Fruit fly (Drosophila melanogaster) whole organism, embryonic: ENCODE measurements around the gene CG12516.

Experiments
- Adf1 ChIP-seq: fragments of 200-800 bp; sonication (Bioruptor generic); IDR thresholded peaks from 2 replicates; pipeline ENCODE4 v1.3.6; 2022; ENCODE audit warnings: missing biosample characterization, missing genetic modification characterization
- Awh ChIP-seq: fragments of 200-800 bp; sonication (Bioruptor generic); IDR thresholded peaks from 2 replicates; pipeline ENCODE4, ENCODE4 v1.3.6; 2022; ENCODE audit warnings: missing biosample characterization, missing genetic modification characterization
- CG10147 ChIP-seq: fragments of 200-800 bp; sonication (Bioruptor generic); optimal IDR thresholded peaks from 2 replicates; lab custom pipeline; 2019; ENCODE audit warnings: missing biosample characterization, mild to moderate bottlenecking, missing genetic modification characterization, moderate library complexity
- CG1024 ChIP-seq: fragments of 200-800 bp; sonication (Bioruptor generic); IDR thresholded peaks from 2 replicates; pipeline ENCODE4 v1.3.6; 2022; ENCODE audit warnings: missing biosample characterization, missing genetic modification characterization
- CG11456 ChIP-seq: fragments of 200-800 bp; sonication (Bioruptor generic); IDR thresholded peaks from 3 replicates; pipeline ENCODE4 v1.3.6; 2022; ENCODE audit warnings: missing biosample characterization, missing genetic modification characterization
- CG11504 ChIP-seq: fragments of 200-800 bp; sonication (Bioruptor generic); optimal IDR thresholded peaks from 3 replicates; lab custom pipeline; 2019; ENCODE audit warnings: missing biosample characterization, mild to moderate bottlenecking, missing genetic modification characterization, moderate library complexity
- CG14965 ChIP-seq: fragments of 200-800 bp; sonication (Bioruptor generic); optimal IDR thresholded peaks from 2 replicates; lab custom pipeline; 2016; ENCODE audit warnings: missing biosample characterization, missing genetic modification characterization, borderline replicate concordance
- CG1602 ChIP-seq: fragments of 200-800 bp; sonication (Bioruptor generic); optimal IDR thresholded peaks from 3 replicates; lab custom pipeline; 2016; ENCODE audit warnings: missing biosample characterization, missing genetic modification characterization
- CG1603 ChIP-seq: fragments of 200-800 bp; sonication (Bioruptor generic); optimal IDR thresholded peaks from 2 replicates; lab custom pipeline; 2019; ENCODE audit warnings: missing biosample characterization, mild to moderate bottlenecking, missing genetic modification characterization, moderate library complexity
- CG1792 ChIP-seq: fragments of 200-800 bp; sonication (Bioruptor generic); optimal IDR thresholded peaks from 2 replicates; lab custom pipeline; 2016; ENCODE audit warnings: missing biosample characterization, missing genetic modification characterization
- CG2678 ChIP-seq: fragments of 200-800 bp; sonication (Bioruptor generic); optimal IDR thresholded peaks from 3 replicates; lab custom pipeline; 2019; ENCODE audit warnings: missing biosample characterization, mild to moderate bottlenecking, missing genetic modification characterization, moderate library complexity
- CG32772 ChIP-seq: fragments of 200-800 bp; sonication (Bioruptor generic); IDR thresholded peaks from 2 replicates; pipeline ENCODE4 v1.3.6; 2022; ENCODE audit warnings: missing biosample characterization, missing genetic modification characterization
- CG5180 ChIP-seq: fragments of 200-800 bp; sonication (Bioruptor generic); optimal IDR thresholded peaks from 3 replicates; lab custom pipeline; 2017; ENCODE audit warnings: missing biosample characterization, missing genetic modification characterization, mild to moderate bottlenecking, moderate library complexity, missing genetic modification reagents
- CG6689 ChIP-seq: fragments of 200-800 bp; sonication (Bioruptor generic); IDR thresholded peaks from 2 replicates; pipeline ENCODE4 v1.3.6; 2022; ENCODE audit warnings: missing biosample characterization, missing genetic modification characterization
- CG6791 ChIP-seq: fragments of 200-800 bp; sonication (Bioruptor generic); IDR thresholded peaks from 3 replicates; pipeline ENCODE4 v1.3.6; 2022; ENCODE audit warnings: missing biosample characterization, missing genetic modification characterization; ENCODE audit not compliant: partially characterized antibody
- CG9932 ChIP-seq: fragments of 200-800 bp; sonication (Bioruptor generic); IDR thresholded peaks from 2 replicates; pipeline ENCODE4 v1.3.6; 2022; ENCODE audit warnings: missing biosample characterization, missing genetic modification characterization
- CHES-1-like ChIP-seq: fragments of 200-800 bp; sonication (Bioruptor generic); optimal IDR thresholded peaks from 2 replicates; lab custom pipeline; 2016; ENCODE audit warnings: missing biosample characterization, missing genetic modification characterization
- D ChIP-seq, 2 experiments: fragments of 200-800 bp in 1 of 2; fragments of >200 bp in 1 of 2; sonication (Bioruptor generic) in 1 of 2; optimal IDR thresholded peaks; 2 replicates in 1 of 2; 3 replicates in 1 of 2; lab custom pipeline; 2017; ENCODE audit warnings: mild to moderate bottlenecking in 1 of 2, missing biosample characterization in 1 of 2, missing genetic modification characterization in 1 of 2, missing genetic modification reagents in 1 of 2
- Dp ChIP-seq: fragments of 200-800 bp; sonication (Bioruptor generic); optimal IDR thresholded peaks from 2 replicates; lab custom pipeline; 2018; ENCODE audit warnings: missing biosample characterization, mild to moderate bottlenecking, missing genetic modification characterization, moderate library complexity
- GATAe ChIP-seq: fragments of 200-800 bp; sonication (Bioruptor generic); conservative IDR thresholded peaks from 2 replicates; pipeline ENCODE4 v1.3.6; 2022; ENCODE audit warnings: missing biosample characterization, missing genetic modification characterization
- HHEX ChIP-seq: fragments of 200-800 bp; sonication (Bioruptor generic); optimal IDR thresholded peaks from 3 replicates; lab custom pipeline; 2017; ENCODE audit warnings: missing biosample characterization, mild to moderate bottlenecking, missing genetic modification characterization, missing genetic modification reagents
- Hr51 ChIP-seq, 2 experiments: fragments of 200-800 bp; sonication (Bioruptor generic); optimal IDR thresholded peaks; 2 replicates in 1 of 2; 3 replicates in 1 of 2; lab custom pipeline; 2016 to 2018; ENCODE audit warnings: missing biosample characterization in 2 of 2, missing genetic modification characterization in 2 of 2, mild to moderate bottlenecking in 1 of 2, moderate library complexity in 1 of 2
- Hr78 ChIP-seq, 2 experiments: fragments of 200-800 bp in 1 of 2; fragments of >200 bp in 1 of 2; sonication (Bioruptor generic) in 1 of 2; optimal IDR thresholded peaks; 2 replicates each; lab custom pipeline; 2017 to 2019; ENCODE audit warnings: missing biosample characterization in 2 of 2, missing genetic modification characterization in 2 of 2, mild to moderate bottlenecking in 1 of 2, moderate library complexity in 1 of 2
- Jarid2 ChIP-seq: fragments of 200-800 bp; sonication (Bioruptor generic); optimal IDR thresholded peaks from 3 replicates; lab custom pipeline; 2017; ENCODE audit warnings: mild to moderate bottlenecking, missing biosample characterization, missing genetic modification reagents, missing genetic modification characterization
- NfI ChIP-seq: fragments of 200-800 bp; sonication (Bioruptor generic); optimal IDR thresholded peaks from 3 replicates; lab custom pipeline; 2018; ENCODE audit warnings: missing biosample characterization, mild to moderate bottlenecking, missing genetic modification characterization, moderate library complexity
- Sry-β ChIP-seq: fragments of 200-800 bp; sonication (Bioruptor generic); optimal IDR thresholded peaks from 2 replicates; lab custom pipeline; 2018; ENCODE audit warnings: missing biosample characterization, mild to moderate bottlenecking, missing genetic modification characterization, moderate library complexity
- Trl ChIP-seq, 3 experiments: fragments of >200 bp in 2 of 3; fragments of 200-800 bp in 1 of 3; sonication (Bioruptor generic) in 1 of 3; optimal IDR thresholded peaks; 2 replicates in 1 of 3; 3 replicates in 2 of 3; lab custom pipeline; 2016 to 2017; ENCODE audit warnings: missing biosample characterization in 1 of 3, missing genetic modification characterization in 1 of 3
- Vsx1 ChIP-seq: fragments of 200-800 bp; sonication (Bioruptor generic); optimal IDR thresholded peaks from 2 replicates; lab custom pipeline; 2017; ENCODE audit warnings: missing biosample characterization, mild to moderate bottlenecking, missing genetic modification characterization, missing genetic modification reagents
- cad ChIP-seq: fragments of >200 bp; optimal IDR thresholded peaks from 2 replicates; lab custom pipeline; 2017; ENCODE audit warnings: missing biosample characterization, missing genetic modification characterization
- cato ChIP-seq: fragments of 200-800 bp; sonication (Bioruptor generic); optimal IDR thresholded peaks from 2 replicates; lab custom pipeline; 2016; ENCODE audit warnings: missing biosample characterization, missing genetic modification characterization, borderline replicate concordance
- dm ChIP-seq: fragments of 200-800 bp; sonication (Bioruptor generic); optimal IDR thresholded peaks from 3 replicates; lab custom pipeline; 2016; ENCODE audit warnings: missing biosample characterization, missing genetic modification characterization
- emc ChIP-seq: fragments of 200-800 bp; sonication (Bioruptor generic); optimal IDR thresholded peaks from 2 replicates; lab custom pipeline; 2016; ENCODE audit warnings: missing biosample characterization, missing genetic modification characterization
- ems ChIP-seq: fragments of 200-800 bp; sonication (Bioruptor generic); optimal IDR thresholded peaks from 3 replicates; lab custom pipeline; 2016; ENCODE audit warnings: missing biosample characterization, missing genetic modification characterization
- en ChIP-seq: fragments of 200-800 bp; sonication (Bioruptor generic); optimal IDR thresholded peaks from 2 replicates; lab custom pipeline; 2016; ENCODE audit warnings: missing biosample characterization, missing genetic modification characterization
- ewg ChIP-seq: fragments of 200-800 bp; sonication (Bioruptor generic); optimal IDR thresholded peaks from 3 replicates; lab custom pipeline; 2017; ENCODE audit warnings: mild to moderate bottlenecking, missing biosample characterization, missing genetic modification reagents, missing genetic modification characterization
- gcm ChIP-seq: fragments of 200-800 bp; sonication (Bioruptor generic); optimal IDR thresholded peaks from 2 replicates; lab custom pipeline; 2019; ENCODE audit warnings: missing biosample characterization, mild to moderate bottlenecking, missing genetic modification characterization, moderate library complexity
- gem ChIP-seq: fragments of 200-800 bp; sonication (Bioruptor generic); optimal IDR thresholded peaks from 2 replicates; lab custom pipeline; 2019; ENCODE audit warnings: missing biosample characterization, mild to moderate bottlenecking, missing genetic modification characterization, moderate library complexity
- inv ChIP-seq: fragments of 200-800 bp; sonication (Bioruptor generic); IDR thresholded peaks from 2 replicates; pipeline ENCODE4 v1.3.6; 2022; ENCODE audit warnings: missing biosample characterization, missing genetic modification characterization; ENCODE audit not compliant: partially characterized antibody
- prd ChIP-seq, 3 experiments: fragments of >200 bp in 2 of 3; fragments of 200-800 bp in 1 of 3; sonication (Bioruptor generic) in 1 of 3; optimal IDR thresholded peaks in 2 of 3; IDR thresholded peaks in 1 of 3; 2 replicates in 2 of 3; 3 replicates in 1 of 3; pipeline versions ENCODE4 v1.3.6 to Lab custom; 2017 to 2022; ENCODE audit warnings: missing biosample characterization in 1 of 3, missing genetic modification characterization in 1 of 3
- pros ChIP-seq: fragments of 200-800 bp; sonication (Bioruptor generic); optimal IDR thresholded peaks from 3 replicates; lab custom pipeline; 2019; ENCODE audit warnings: missing biosample characterization, mild to moderate bottlenecking, missing genetic modification characterization, moderate library complexity
- pzg ChIP-seq: fragments of 200-800 bp; sonication (Bioruptor generic); optimal IDR thresholded peaks from 3 replicates; lab custom pipeline; 2018; ENCODE audit warnings: missing biosample characterization, mild to moderate bottlenecking, missing genetic modification characterization, moderate library complexity
- row ChIP-seq: fragments of 200-800 bp; sonication (Bioruptor generic); IDR thresholded peaks from 3 replicates; pipeline ENCODE4 v1.3.6; 2022; ENCODE audit warnings: missing biosample characterization, missing genetic modification characterization
- sna ChIP-seq: fragments of 200-800 bp; sonication (Bioruptor generic); IDR thresholded peaks from 2 replicates; pipeline ENCODE4 v1.3.6; 2022; ENCODE audit warnings: missing biosample characterization, missing genetic modification characterization; ENCODE audit not compliant: partially characterized antibody
- so ChIP-seq: fragments of 200-800 bp; sonication (Bioruptor generic); IDR thresholded peaks from 3 replicates; pipeline ENCODE4 v1.3.6; 2022; ENCODE audit warnings: missing biosample characterization, missing genetic modification characterization
- sqz ChIP-seq: fragments of 200-800 bp; sonication (Bioruptor generic); optimal IDR thresholded peaks from 3 replicates; lab custom pipeline; 2018; ENCODE audit warnings: missing biosample characterization, mild to moderate bottlenecking, missing genetic modification characterization
- stwl ChIP-seq: fragments of 200-800 bp; sonication (Bioruptor generic); optimal IDR thresholded peaks from 3 replicates; lab custom pipeline; 2018; ENCODE audit warnings: missing biosample characterization, mild to moderate bottlenecking, missing genetic modification characterization, moderate library complexity
- z ChIP-seq: fragments of 200-800 bp; sonication (Bioruptor generic); IDR thresholded peaks from 3 replicates; pipeline ENCODE4 v1.3.6; 2022; ENCODE audit warnings: missing biosample characterization, missing genetic modification characterization

CG12516 gene

dm6 chr3R:28307926-28308746 is 3.7 kb upstream of the CG12516 start (continued):
- TF ChIP-seq ems (GFP tag; lab: Kevin White, UChicago) (no peak), Dp (GFP tag; lab: Kevin White, UChicago) (no peak), Trl (optimal IDR thresholded peaks at IDR 0.05; lab: Kevin White, UChicago) (no peak), Trl (GFP tag; optimal IDR thresholded peaks at IDR 0.05; lab: Kevin White, UChicago) (no peak), CG10147 (GFP tag; lab: Kevin White, UChicago) (no peak), Hr78 (GFP tag; optimal IDR thresholded peaks at IDR 0.05; lab: Kevin White, UChicago) (no peak), dm (GFP tag; lab: Kevin White, UChicago) (no peak), CG6791 (GFP tag; lab: Robert Waterston, UW) (no peak), cato (GFP tag; lab: Kevin White, UChicago) (no peak), Vsx1 (GFP tag; lab: Kevin White, UChicago) (no peak), CG14965 (GFP tag; lab: Kevin White, UChicago) (no peak), Sry-β (no peak), pzg (no peak), GATAe (GFP tag; lab: Robert Waterston, UW) (no peak), CG32772 (GFP tag; lab: Robert Waterston, UW) (no peak), cad (GFP tag; lab: Kevin White, UChicago) (no peak), Awh (GFP tag; lab: Robert Waterston, UW) (no peak), pros (GFP tag; lab: Kevin White, UChicago) (no peak), inv (GFP tag; lab: Robert Waterston, UW) (no peak), CG1024 (GFP tag; lab: Robert Waterston, UW) (no peak), emc (GFP tag; lab: Kevin White, UChicago) (no peak), CHES-1-like (GFP tag; lab: Kevin White, UChicago) (no peak), CG9932 (GFP tag; lab: Robert Waterston, UW) (no peak), en (GFP tag; lab: Kevin White, UChicago) (no peak), NfI (GFP tag; lab: Kevin White, UChicago) (no peak), CG1792 (GFP tag; lab: Kevin White, UChicago) (no peak), gcm (GFP tag; lab: Kevin White, UChicago) (no peak), CG1602 (no peak), ewg (no peak), gem (tag; lab: Kevin White, UChicago) (peak; percentile 1), Hr51 (GFP tag; optimal IDR thresholded peaks at IDR 0.05; lab: Kevin White, UChicago) (no peak), sna (GFP tag; lab: Robert Waterston, UW) (no peak), prd (optimal IDR thresholded peaks at IDR 0.05; lab: Kevin White, UChicago) (no peak), prd (GFP tag; IDR thresholded peaks at IDR 0.05; lab: Robert Waterston, UW) (0 out of 3 replicates have a peak, but pooled peaks have one; percentile 19), z (peak; percentile 58; the same call in 1 of the 3 replicates), CG11456 (GFP tag; lab: Robert Waterston, UW) (0 out of 3 replicates have a peak, but pooled peaks have one; percentile 27)

DNA sequence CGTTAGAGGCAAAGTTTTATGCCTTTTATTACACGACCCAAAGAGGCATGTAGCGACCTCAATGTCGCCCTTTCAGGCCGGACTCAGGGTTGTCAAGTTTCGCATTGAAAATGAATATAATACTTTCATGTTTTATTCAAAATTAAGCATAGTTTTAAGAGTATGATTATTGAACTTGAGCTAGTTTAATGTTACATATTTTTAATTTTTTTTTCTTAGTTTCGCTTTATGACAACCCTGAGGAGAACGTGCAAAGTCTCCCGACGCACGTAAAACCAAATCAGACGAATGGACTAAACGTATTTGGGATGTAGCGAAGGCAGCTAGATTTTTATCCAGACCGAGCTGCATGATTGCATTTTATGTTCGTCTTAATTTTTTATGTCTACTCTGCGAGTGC is 1.6 kb upstream of the CG12516 start:
- TF ChIP-seq CG1603 = no peak
- no peak for TF ChIP-seq Adf1 (GFP tag; lab: Robert Waterston, UW)
- peak; percentile 28; the same call in 1 of the 3 replicates for TF ChIP-seq row (GFP tag; lab: Robert Waterston, UW)
- TF ChIP-seq CG6689 (GFP tag; lab: Robert Waterston, UW) = no peak
- no peak for TF ChIP-seq so (GFP tag; lab: Robert Waterston, UW)
- TF ChIP-seq D (optimal IDR thresholded peaks at IDR 0.05; lab: Kevin White, UChicago) = no peak
- no peak for TF ChIP-seq D (GFP tag; optimal IDR thresholded peaks at IDR 0.05; lab: Kevin White, UChicago)
- no peak for TF ChIP-seq stwl (tag; lab: Kevin White, UChicago)
- no peak for TF ChIP-seq CG5180 (GFP tag; lab: Kevin White, UChicago)
- no peak for TF ChIP-seq HHEX (GFP tag; lab: Kevin White, UChicago)
- peak; percentile 38 for TF ChIP-seq CG2678 (tag; lab: Kevin White, UChicago)
- no peak for TF ChIP-seq Jarid2 (GFP tag; lab: Kevin White, UChicago)
- no peak for TF ChIP-seq ems (GFP tag; lab: Kevin White, UChicago)
- TF ChIP-seq CG11504 (tag; lab: Kevin White, UChicago) = peak; percentile 41
- no peak for TF ChIP-seq sqz (GFP tag; lab: Kevin White, UChicago)
